Fruit fly (Drosophila melanogaster): ENCODE results near the gene CG42460.

Gene CG42460

DNA sequence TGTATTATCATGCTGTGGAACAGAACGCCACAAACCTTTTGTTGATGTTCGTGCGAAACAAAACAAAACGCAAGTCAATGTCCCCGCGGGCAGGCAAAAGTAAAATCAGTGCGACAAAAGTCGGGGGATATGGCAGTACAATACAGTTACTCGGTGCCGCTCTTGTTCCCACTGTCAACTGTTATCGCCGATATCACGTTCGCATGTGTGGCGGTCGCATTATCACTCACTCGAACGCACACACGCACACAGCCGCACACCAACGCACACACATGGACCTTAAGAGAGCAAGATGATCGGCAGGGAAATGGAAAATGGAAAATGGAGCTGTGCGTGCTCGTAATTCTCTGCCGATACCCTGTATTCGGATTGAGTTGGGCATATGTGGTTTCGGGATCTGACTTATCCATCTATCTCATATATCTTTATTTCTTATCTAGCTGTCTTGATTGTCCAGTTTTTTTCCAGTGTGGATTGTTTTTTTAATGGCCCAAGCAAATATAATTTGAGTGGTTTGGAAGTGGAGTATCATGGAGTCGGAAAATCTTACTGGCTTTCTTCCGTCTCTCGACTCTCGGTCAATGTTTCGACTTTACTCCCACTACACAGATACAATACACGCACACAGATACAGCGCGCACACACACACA is 49.6 kb downstream of the CG42460 start (continued):
- TF ChIP-seq D (optimal IDR thresholded peaks at IDR 0.05), result no peak
- peak; percentile 92 for TF ChIP-seq D (GFP tag; optimal IDR thresholded peaks at IDR 0.05)
- peak; percentile 54 for TF ChIP-seq Vsx1 (GFP tag; optimal IDR thresholded peaks at IDR 0.05)
- peak; percentile 10 for TF ChIP-seq CG9817 (tag; optimal IDR thresholded peaks at IDR 0.05)
- peak; percentile 89 for TF ChIP-seq ewg (GFP tag; optimal IDR thresholded peaks at IDR 0.05)
- TF ChIP-seq CG3838 (GFP tag; optimal IDR thresholded peaks at IDR 0.05), result peak; percentile 45
- TF ChIP-seq bsh (GFP tag; optimal IDR thresholded peaks at IDR 0.05), result peak; percentile 68 to 96
- TF ChIP-seq D19A (tag; optimal IDR thresholded peaks at IDR 0.05), result peak; percentile 73
- TF ChIP-seq Bteb2 (GFP tag; optimal IDR thresholded peaks at IDR 0.05), result peak; percentile 15
- peak; percentile 74 for TF ChIP-seq bab2 (GFP tag; optimal IDR thresholded peaks at IDR 0.05)
- TF ChIP-seq MTF-1 (GFP tag; optimal IDR thresholded peaks at IDR 0.05; ENCODE audit: borderline replicate concordance), result peak; percentile 23
- TF ChIP-seq CG8359 (GFP tag; optimal IDR thresholded peaks at IDR 0.05; ENCODE audit: borderline replicate concordance), result peak; percentile 72
- TF ChIP-seq CG14014 (GFP tag; IDR thresholded peaks at IDR 0.05), result no peak
- TF ChIP-seq kah (GFP tag; optimal IDR thresholded peaks at IDR 0.05), result peak; percentile 16
- no peak for TF ChIP-seq sc (optimal IDR thresholded peaks at IDR 0.05)
- peak; percentile 90 for TF ChIP-seq sc (GFP tag; optimal IDR thresholded peaks at IDR 0.05)
- TF ChIP-seq CG11247 (GFP tag; IDR thresholded peaks at IDR 0.05), result peak; percentile 62
- TF ChIP-seq Hr78 (GFP tag; optimal IDR thresholded peaks at IDR 0.05), result no peak
- peak; percentile 72 for TF ChIP-seq Mad (GFP tag; optimal IDR thresholded peaks at IDR 0.05)
- TF ChIP-seq CG10565 (GFP tag; optimal IDR thresholded peaks at IDR 0.05), result peak; percentile 23
- peak; percentile 70 for TF ChIP-seq Bdp1 (GFP tag; optimal IDR thresholded peaks at IDR 0.05)
- peak; percentile 68 for TF ChIP-seq bcd (GFP tag; optimal IDR thresholded peaks at IDR 0.05)
- no peak for TF ChIP-seq CTCF (GFP tag; optimal IDR thresholded peaks at IDR 0.05)
- peak; percentile 33 for TF ChIP-seq CG15696 (tag; optimal IDR thresholded peaks at IDR 0.05)
- peak; percentile 76 for TF ChIP-seq CG7786 (GFP tag; optimal IDR thresholded peaks at IDR 0.05)
- TF ChIP-seq CG17328 (GFP tag; IDR thresholded peaks at IDR 0.05), result peak; percentile 91
- TF ChIP-seq CG15011 (GFP tag; optimal IDR thresholded peaks at IDR 0.05), result no peak
- TF ChIP-seq fru (optimal IDR thresholded peaks at IDR 0.05), result no peak
- TF ChIP-seq CG1602 (GFP tag; optimal IDR thresholded peaks at IDR 0.05), result peak; percentile 86
- TF ChIP-seq HLH3B (GFP tag; IDR thresholded peaks at IDR 0.05), result peak; percentile 80
- TF ChIP-seq CG3847 (GFP tag; IDR thresholded peaks at IDR 0.05), result peak; percentile 44; the same call in 1 of the 2 replicates
- TF ChIP-seq grn (GFP tag; optimal IDR thresholded peaks at IDR 0.05), result no peak
- no peak for TF ChIP-seq knrl (GFP tag; IDR thresholded peaks at IDR 0.05; ENCODE audit: partially characterized antibody)
- TF ChIP-seq D19B (GFP tag; optimal IDR thresholded peaks at IDR 0.05), result peak; percentile 89
- peak; percentile 45 for TF ChIP-seq CG11723 (GFP tag; optimal IDR thresholded peaks at IDR 0.05)
- peak; percentile 47 for TF ChIP-seq CG12744 (GFP tag; optimal IDR thresholded peaks at IDR 0.05)
- peak; percentile 88 for TF ChIP-seq slp2 (GFP tag; optimal IDR thresholded peaks at IDR 0.05)
- TF ChIP-seq PHDP (tag; optimal IDR thresholded peaks at IDR 0.05), result peak; percentile 77
- TF ChIP-seq CHES-1-like (GFP tag; optimal IDR thresholded peaks at IDR 0.05), result peak; percentile 45
- TF ChIP-seq CG13287 (GFP tag; IDR thresholded peaks at IDR 0.05; ENCODE audit: partially characterized antibody), result no peak
- peak; percentile 75 for TF ChIP-seq CG12236 (GFP tag; optimal IDR thresholded peaks at IDR 0.05)
- TF ChIP-seq onecut (GFP tag; IDR thresholded peaks at IDR 0.05), result peak; percentile 71
- TF ChIP-seq Stat92E (GFP tag; optimal IDR thresholded peaks at IDR 0.05), result peak in 1 of 3 experiments; percentile 50
- peak; percentile 38 for TF ChIP-seq fu2 (GFP tag; optimal IDR thresholded peaks at IDR 0.05)
- peak; percentile 19; the same call in 1 of the 2 replicates for TF ChIP-seq E2f2 (GFP tag; IDR thresholded peaks at IDR 0.05)
- peak; percentile 79 for TF ChIP-seq ttk (GFP tag; IDR thresholded peaks at IDR 0.05)
- peak; percentile 56 for TF ChIP-seq Nf-YB (GFP tag; optimal IDR thresholded peaks at IDR 0.05)
- no peak for TF ChIP-seq B-H2 (GFP tag; optimal IDR thresholded peaks at IDR 0.05)
- no peak for TF ChIP-seq CG10543 (GFP tag; optimal IDR thresholded peaks at IDR 0.05)
- no peak for TF ChIP-seq hkb (optimal IDR thresholded peaks at IDR 0.05)
- peak; percentile 55; the same call in 1 of the 2 replicates for TF ChIP-seq hkb (GFP tag; IDR thresholded peaks at IDR 0.05)
